Fruit fly (Drosophila melanogaster) whole organism: ENCODE data around the gene nmo.

Experiments used
- Dll ChIP-seq: fragments of >200 bp; optimal IDR thresholded peaks from 2 replicates; lab custom pipeline; 2017
- pan ChIP-seq: fragments of >200 bp; optimal IDR thresholded peaks from 2 replicates; lab custom pipeline; 2017
- psq ChIP-seq: fragments of >200 bp; optimal IDR thresholded peaks from 2 replicates; lab custom pipeline; 2017
- usp ChIP-seq: fragments of >200 bp; optimal IDR thresholded peaks from 2 replicates; lab custom pipeline; 2017; ENCODE audit warnings: missing biosample characterization, missing genetic modification characterization, mixed read lengths

- no peak for TF ChIP-seq usp (GFP tag; lab: Kevin White, UChicago)
- TF ChIP-seq psq (lab: Kevin White, UChicago), result no peak
- no peak for TF ChIP-seq Dll (lab: Kevin White, UChicago)
- TF ChIP-seq pan (lab: Kevin White, UChicago), result no peak
Measured at dm6 chr3L:8077953-8078352, 99.1 kb downstream of the nmo start.
